Worm (Caenorhabditis elegans) whole organism, late embryonic: ENCODE data around the gene ZK930.7.

Experiments used
- Y22D7AL.16 ChIP-seq: sonication (generic microtip); optimal IDR thresholded peaks from 2 replicates; lab custom pipeline; 2016; ENCODE audit warnings: missing genetic modification characterization, missing compliant biosample characterization
- ama-1 ChIP-seq: fragments of 150-350 bp; optimal IDR thresholded peaks from 2 replicates; lab custom pipeline; 2014
- ceh-19 ChIP-seq: fragments of 200-800 bp; sonication (Bioruptor generic); optimal IDR thresholded peaks from 2 replicates; lab custom pipeline; 2018; ENCODE audit warnings: mild to moderate bottlenecking, missing genetic modification characterization, missing compliant biosample characterization
- ceh-48 ChIP-seq: sonication (generic microtip); optimal IDR thresholded peaks from 2 replicates; lab custom pipeline; 2016; ENCODE audit warnings: missing genetic modification characterization, inconsistent platforms, missing compliant biosample characterization
- che-1 ChIP-seq: sonication (generic microtip); optimal IDR thresholded peaks from 2 replicates; lab custom pipeline; 2016; ENCODE audit warnings: mild to moderate bottlenecking, missing genetic modification characterization, missing compliant biosample characterization
- ets-4 ChIP-seq: sonication (generic microtip); optimal IDR thresholded peaks from 2 replicates; lab custom pipeline; 2016; ENCODE audit warnings: missing genetic modification characterization, missing compliant biosample characterization
- fkh-10 ChIP-seq: fragments of 150-350 bp; optimal IDR thresholded peaks from 2 replicates; lab custom pipeline; 2014; ENCODE audit warnings: missing biosample characterization, missing genetic modification reagents, missing genetic modification characterization
- hlh-30 ChIP-seq: sonication (generic microtip); optimal IDR thresholded peaks from 2 replicates; lab custom pipeline; 2017; ENCODE audit warnings: antibody characterized with exemption, missing genetic modification characterization, missing compliant biosample characterization; ENCODE audit not compliant: insufficient read depth
- pat-9 ChIP-seq: fragments of 200-800 bp; sonication (Bioruptor generic); optimal IDR thresholded peaks from 2 replicates; lab custom pipeline; 2018; ENCODE audit warnings: mild to moderate bottlenecking, missing genetic modification characterization, moderate library complexity, missing compliant biosample characterization
- tbx-2 ChIP-seq: sonication (generic microtip); optimal IDR thresholded peaks from 2 replicates; lab custom pipeline; 2016; ENCODE audit warnings: missing genetic modification characterization, missing compliant biosample characterization
- unc-3 ChIP-seq, 2 experiments: fragments of 200-800 bp in 1 of 2; sonication (Bioruptor generic) in 1 of 2; sonication (generic microtip) in 1 of 2; conservative IDR thresholded peaks in 1 of 2; optimal IDR thresholded peaks in 1 of 2; 2 replicates each; pipeline versions ENCODE4 v1.3.6 to Lab custom; 2016 to 2022; ENCODE audit warnings: missing compliant biosample characterization in 2 of 2, missing genetic modification characterization in 2 of 2, missing genetic modification reagents in 1 of 2

ce11 chrII:11901110-11901509 is 13.3 kb upstream of the ZK930.7 start, which contains the start of gene vab-23:
- TF ChIP-seq fkh-10 (GFP tag; lab: Kevin White, UChicago) = no peak
- TF ChIP-seq ceh-48 = no peak
- TF ChIP-seq Y22D7AL.16 (tag; lab: Kevin White, UChicago) = no peak
- no peak for TF ChIP-seq ama-1 (lab: Kevin White, UChicago)
- TF ChIP-seq ets-4 (tag; lab: Kevin White, UChicago) = no peak
- no peak for TF ChIP-seq che-1 (tag; lab: Kevin White, UChicago)
- no peak for TF ChIP-seq unc-3 (GFP tag; conservative IDR thresholded peaks at IDR 0.05; lab: Robert Waterston, UW)
- no peak for TF ChIP-seq unc-3 (tag; optimal IDR thresholded peaks at IDR 0.05; lab: Kevin White, UChicago)
- no peak for TF ChIP-seq pat-9
- TF ChIP-seq tbx-2 (tag; lab: Kevin White, UChicago) = no peak
- TF ChIP-seq ceh-19 (GFP tag; lab: Kevin White, UChicago) = no peak
- no peak for TF ChIP-seq hlh-30 (tag; lab: Kevin White, UChicago)
